Worm (Caenorhabditis elegans): ENCODE data around the gene C06B3.16.

DNA sequence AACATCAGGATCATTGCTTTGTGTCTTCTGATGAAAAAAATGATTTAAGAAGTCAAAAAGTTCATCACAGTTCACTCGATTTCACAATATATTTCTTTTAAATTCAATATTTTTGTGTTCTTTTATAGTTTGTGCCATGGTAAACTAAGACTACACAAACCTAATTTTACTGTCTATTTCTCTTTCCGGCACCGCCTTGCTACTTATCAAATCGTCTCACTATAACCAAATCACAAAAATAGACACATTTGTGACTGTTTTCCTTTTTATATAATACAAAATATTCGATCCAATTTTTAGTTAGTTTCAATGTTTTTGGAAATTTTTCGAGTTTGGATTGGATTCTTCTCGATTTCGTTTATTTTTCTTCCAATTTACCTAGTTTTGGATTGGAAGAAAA lies 22.7 kb downstream of the C06B3.16 start, which contains the start of gene swt-6:
- no peak for TF ChIP-seq snpc-4 (tag; optimal IDR thresholded peaks at IDR 0.05)
- TF ChIP-seq lin-39 (tag; optimal IDR thresholded peaks at IDR 0.05), result no peak
- no peak for TF ChIP-seq skn-1 (tag; optimal IDR thresholded peaks at IDR 0.05)
- no peak for TF ChIP-seq unc-86 (tag; optimal IDR thresholded peaks at IDR 0.05)
- TF ChIP-seq rnt-1 (tag; optimal IDR thresholded peaks at IDR 0.05), result no peak
- TF ChIP-seq hlh-4 (tag; optimal IDR thresholded peaks at IDR 0.05), result no peak
- TF ChIP-seq hlh-17 (GFP tag; optimal IDR thresholded peaks at IDR 0.05; ENCODE audit: borderline replicate concordance), result no peak
- no peak for TF ChIP-seq nhr-11 (tag; optimal IDR thresholded peaks at IDR 0.05)
- no peak for TF ChIP-seq lin-35 (GFP tag; optimal IDR thresholded peaks at IDR 0.05)

Data from whole organism, L1 larva.